Fruit fly (Drosophila melanogaster): ENCODE results near the gene Acsf2.

Gene Acsf2

DNA sequence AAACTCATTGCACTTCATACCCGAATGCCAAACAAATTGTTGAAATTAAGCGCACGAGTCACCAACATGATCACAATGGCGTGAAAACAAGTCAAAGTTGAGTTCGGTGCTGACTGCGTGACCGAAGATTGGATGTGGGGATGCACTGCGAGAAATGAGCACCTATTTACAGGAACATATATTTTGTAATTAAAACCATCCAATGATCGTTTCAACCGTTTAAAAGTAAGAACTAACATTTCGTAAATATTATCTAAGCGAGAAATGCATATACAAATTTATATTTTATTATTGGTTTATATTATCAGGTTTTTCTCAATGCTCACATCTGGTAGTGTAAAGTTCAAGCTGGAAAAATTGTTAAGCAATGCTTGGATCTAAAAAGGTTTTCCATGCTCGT lies 36.8 kb upstream of the Acsf2 start (continued):
- TF ChIP-seq Sox100B (GFP tag; optimal IDR thresholded peaks at IDR 0.05), result no peak
- TF ChIP-seq H15 (GFP tag; IDR thresholded peaks at IDR 0.05), result no peak
- TF ChIP-seq CG11723 (GFP tag; optimal IDR thresholded peaks at IDR 0.05), result no peak
- TF ChIP-seq CG7839 (tag; optimal IDR thresholded peaks at IDR 0.05), result peak; percentile 22
- no peak for TF ChIP-seq CG9215 (GFP tag; IDR thresholded peaks at IDR 0.05)
- peak; percentile 53; the same call in 1 of the 2 replicates for TF ChIP-seq Xrp1 (GFP tag; IDR thresholded peaks at IDR 0.05)
- TF ChIP-seq shn (GFP tag; optimal IDR thresholded peaks at IDR 0.05), result no peak
- TF ChIP-seq nerfin-1 (tag; optimal IDR thresholded peaks at IDR 0.05), result no peak
- TF ChIP-seq CG18619 (GFP tag; optimal IDR thresholded peaks at IDR 0.05), result no peak
- no peak for TF ChIP-seq B-H1 (GFP tag; IDR thresholded peaks at IDR 0.05)
- TF ChIP-seq Hr39 (optimal IDR thresholded peaks at IDR 0.05), result no peak
- TF ChIP-seq CG14667 (GFP tag; IDR thresholded peaks at IDR 0.05), result no peak
- no peak for TF ChIP-seq eyg (GFP tag; optimal IDR thresholded peaks at IDR 0.05)
- no peak for TF ChIP-seq ap (GFP tag; IDR thresholded peaks at IDR 0.05)
- no peak for TF ChIP-seq Hand (GFP tag; optimal IDR thresholded peaks at IDR 0.05)
- no peak; the same call in 1 of the 2 replicates for TF ChIP-seq HLH3B (GFP tag; IDR thresholded peaks at IDR 0.05)
- no peak for TF ChIP-seq crol (GFP tag; IDR thresholded peaks at IDR 0.05)
- TF ChIP-seq CG8388 (GFP tag; optimal IDR thresholded peaks at IDR 0.05), result peak; percentile 22
- peak; percentile 46 for TF ChIP-seq CG11504 (tag; optimal IDR thresholded peaks at IDR 0.05)
- TF ChIP-seq CG17385 (GFP tag; optimal IDR thresholded peaks at IDR 0.05), result no peak
- no peak for TF ChIP-seq tin (GFP tag; optimal IDR thresholded peaks at IDR 0.05)
- no peak for TF ChIP-seq Taf1 (GFP tag; IDR thresholded peaks at IDR 0.05)
- TF ChIP-seq CHES-1-like (GFP tag; optimal IDR thresholded peaks at IDR 0.05), result no peak
- TF ChIP-seq CG10959 (GFP tag; IDR thresholded peaks at IDR 0.05), result peak; percentile 33; the same call in 1 of the 2 replicates
- TF ChIP-seq row (GFP tag; IDR thresholded peaks at IDR 0.05), result peak; percentile 19; the same call in 1 of the 3 replicates
- peak; percentile 43 for TF ChIP-seq Sox102F (GFP tag; optimal IDR thresholded peaks at IDR 0.05)
- TF ChIP-seq CG8290 (GFP tag; optimal IDR thresholded peaks at IDR 0.05), result no peak
- TF ChIP-seq CG8290 (tag; optimal IDR thresholded peaks at IDR 0.05), result no peak
- no peak for TF ChIP-seq slp2 (GFP tag; optimal IDR thresholded peaks at IDR 0.05)
- no peak for TF ChIP-seq insv (GFP tag; optimal IDR thresholded peaks at IDR 0.05)
- no peak for TF ChIP-seq Dad (GFP tag; optimal IDR thresholded peaks at IDR 0.05)
- TF ChIP-seq YL-1 (GFP tag; optimal IDR thresholded peaks at IDR 0.05), result no peak
- no peak for TF ChIP-seq CG9797 (GFP tag; optimal IDR thresholded peaks at IDR 0.05)
- no peak for TF ChIP-seq eve (GFP tag; optimal IDR thresholded peaks at IDR 0.05)
- TF ChIP-seq Ets65A (GFP tag), result no peak
- TF ChIP-seq Spps (tag; optimal IDR thresholded peaks at IDR 0.05), result peak; percentile 28
- peak; percentile 55; the same call in 2 of the 3 replicates for TF ChIP-seq zfh1 (GFP tag; IDR thresholded peaks at IDR 0.05)
- TF ChIP-seq Ptx1 (GFP tag; IDR thresholded peaks at IDR 0.05), result no peak
- no peak for TF ChIP-seq Gug (GFP tag; IDR thresholded peaks at IDR 0.05)
- TF ChIP-seq wor (GFP tag; IDR thresholded peaks at IDR 0.05), result no peak
- no peak for TF ChIP-seq stwl (tag; optimal IDR thresholded peaks at IDR 0.05)
- no peak for TF ChIP-seq ham (GFP tag; IDR thresholded peaks at IDR 0.05)
- no peak for TF ChIP-seq nerfin-2 (GFP tag; IDR thresholded peaks at IDR 0.05; ENCODE audit: partially characterized antibody)
- TF ChIP-seq Nf-YB (GFP tag; optimal IDR thresholded peaks at IDR 0.05), result no peak
- TF ChIP-seq Awh (GFP tag; IDR thresholded peaks at IDR 0.05), result peak; percentile 35; the same call in 1 of the 2 replicates
- TF ChIP-seq tx (GFP tag; optimal IDR thresholded peaks at IDR 0.05), result no peak
- no peak for TF ChIP-seq CG6791 (GFP tag; IDR thresholded peaks at IDR 0.05; ENCODE audit: partially characterized antibody)
- peak; percentile 3 for TF ChIP-seq CG15601 (tag; optimal IDR thresholded peaks at IDR 0.05)
- no peak for TF ChIP-seq Lpt (GFP tag; optimal IDR thresholded peaks at IDR 0.05)
- no peak for TF ChIP-seq D (optimal IDR thresholded peaks at IDR 0.05)
- TF ChIP-seq D (GFP tag; optimal IDR thresholded peaks at IDR 0.05), result peak; percentile 11
- TF ChIP-seq CG2129 (GFP tag; IDR thresholded peaks at IDR 0.05; ENCODE audit: partially characterized antibody), result no peak
- no peak for TF ChIP-seq HmgD (GFP tag; optimal IDR thresholded peaks at IDR 0.05)
- TF ChIP-seq CG11456 (GFP tag; IDR thresholded peaks at IDR 0.05), result no peak

Measured in whole organism, embryonic.